Worm (Caenorhabditis elegans): ENCODE measurements around the gene djr-1.2.
A peak's percentile ranks its signal among the peaks of the same experiment; 100 is the strongest.

The djr-1.2 gene

DNA sequence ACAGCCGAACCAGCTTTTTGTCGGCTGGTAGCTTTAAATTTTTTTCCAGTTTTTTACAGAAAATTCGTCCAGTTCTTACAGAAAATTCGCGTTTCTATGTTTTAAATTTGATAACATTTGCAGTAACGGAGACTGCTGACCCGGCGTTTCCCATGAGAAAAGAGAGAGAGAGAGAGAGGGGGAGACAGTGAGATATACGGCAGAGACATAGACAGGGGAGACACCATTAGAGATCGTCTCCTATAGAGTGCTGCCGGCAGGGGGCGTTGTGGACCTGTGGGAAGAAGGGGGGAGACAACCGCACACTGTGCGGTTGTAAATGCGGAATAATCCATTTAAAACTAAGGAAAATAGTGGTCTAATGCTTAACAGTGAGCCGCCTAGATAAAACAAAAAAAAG lies 25.3 kb downstream of the djr-1.2 start:
- TF ChIP-seq elt-2 (tag; optimal IDR thresholded peaks at IDR 0.05) = peak; percentile 12
- peak; percentile 27 for TF ChIP-seq rnt-1 (tag; optimal IDR thresholded peaks at IDR 0.05)
- TF ChIP-seq snpc-4 (tag; optimal IDR thresholded peaks at IDR 0.05) = no peak
- peak; percentile 19 to 26 for TF ChIP-seq efl-1 (optimal IDR thresholded peaks at IDR 0.05)
- peak in 1 of 2 experiments; percentile 93 for TF ChIP-seq efl-1 (GFP tag; optimal IDR thresholded peaks at IDR 0.05 in 1 of 2)
- peak; percentile 12 for TF ChIP-seq nhr-20 (tag; optimal IDR thresholded peaks at IDR 0.05)
- TF ChIP-seq swsn-7 (tag; optimal IDR thresholded peaks at IDR 0.05) = no peak
- no peak for TF ChIP-seq jun-1 (tag; optimal IDR thresholded peaks at IDR 0.05)
- peak in 1 of 2 experiments; percentile 11 for TF ChIP-seq lin-35 (GFP tag; optimal IDR thresholded peaks at IDR 0.05)

DNA sequence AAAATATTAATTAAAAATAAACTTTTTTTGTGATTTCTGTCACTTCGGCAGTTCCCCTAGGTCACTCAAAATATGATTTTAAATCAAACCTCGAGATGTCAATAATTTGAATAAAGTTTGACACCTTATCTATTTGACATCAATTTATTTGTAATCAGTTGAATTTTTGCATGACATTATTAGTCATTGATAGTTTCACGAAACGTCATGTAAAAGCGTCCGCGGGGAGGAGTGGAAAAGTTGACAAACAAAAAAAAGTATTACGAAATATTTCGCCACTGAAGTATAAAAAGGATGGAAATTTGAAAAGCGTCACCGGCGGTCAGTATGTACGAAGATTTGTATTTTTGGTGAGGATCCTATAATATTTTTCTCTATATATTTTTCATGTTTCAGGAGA lies 30.1 kb downstream of the djr-1.2 start, which contains the start of gene K09D9.1:
Gene K09D9.1 (plus strand): TSS at position 271 of the 400 bp plus-strand sequence.
- no peak for TF ChIP-seq alr-1 (tag; optimal IDR thresholded peaks at IDR 0.05; ENCODE audit: borderline replicate concordance)
- TF ChIP-seq skn-1 (tag; optimal IDR thresholded peaks at IDR 0.05) = peak; percentile 53
- TF ChIP-seq mef-2 (tag; optimal IDR thresholded peaks at IDR 0.05) = no peak
- no peak for TF ChIP-seq nhr-47 (tag; optimal IDR thresholded peaks at IDR 0.05)
- TF ChIP-seq zip-4 (GFP tag; optimal IDR thresholded peaks at IDR 0.05) = peak; percentile 73
- TF ChIP-seq xbp-1 (tag; optimal IDR thresholded peaks at IDR 0.05) = no peak
- no peak for TF ChIP-seq aly-2 (tag; optimal IDR thresholded peaks at IDR 0.05)
- no peak for TF ChIP-seq pqm-1 (tag; optimal IDR thresholded peaks at IDR 0.05)
- TF ChIP-seq mab-9 (GFP tag; IDR thresholded peaks at IDR 0.05) = no peak
- peak; percentile 74 for TF ChIP-seq elt-2 (tag; optimal IDR thresholded peaks at IDR 0.05)

DNA sequence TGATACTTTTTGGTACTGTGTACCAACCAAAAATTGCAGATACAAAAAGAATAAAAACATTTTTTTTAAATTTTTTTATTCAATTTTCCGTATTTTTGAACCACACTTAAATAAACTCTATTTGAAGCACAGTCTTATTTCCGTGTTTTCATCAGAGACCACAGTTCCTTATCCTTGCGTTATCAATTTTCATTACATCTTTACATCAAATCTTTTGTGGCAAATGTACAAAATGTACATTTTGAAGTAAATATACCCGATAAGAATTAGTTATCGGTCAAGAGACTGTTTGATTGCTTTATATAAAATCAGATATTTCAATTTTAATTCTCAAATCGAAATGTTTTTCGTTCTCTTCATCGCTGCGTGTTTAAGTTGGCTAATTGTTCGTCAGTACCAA lies 32.6 kb downstream of the djr-1.2 start, which contains the start of gene cyp-35A3:
Gene cyp-35A3 (plus strand): TSS at position 301 of the 400 bp plus-strand sequence.
- TF ChIP-seq nhr-77 (tag; optimal IDR thresholded peaks at IDR 0.05) = no peak
- TF ChIP-seq nhr-11 (tag; optimal IDR thresholded peaks at IDR 0.05) = no peak
- no peak for TF ChIP-seq sox-4 (tag; optimal IDR thresholded peaks at IDR 0.05)
- TF ChIP-seq egl-27 (tag; optimal IDR thresholded peaks at IDR 0.05) = no peak
- TF ChIP-seq elt-2 (tag; optimal IDR thresholded peaks at IDR 0.05) = no peak
- TF ChIP-seq irx-1 (tag; optimal IDR thresholded peaks at IDR 0.05) = no peak
- no peak for TF ChIP-seq ceh-63 (GFP tag; optimal IDR thresholded peaks at IDR 0.05)
- no peak for TF ChIP-seq ztf-11 (tag; optimal IDR thresholded peaks at IDR 0.05)
- TF ChIP-seq sup-37 (GFP tag; optimal IDR thresholded peaks at IDR 0.05) = no peak
- TF ChIP-seq nhr-237 (tag; optimal IDR thresholded peaks at IDR 0.05) = no peak
- TF ChIP-seq pax-3 (tag; optimal IDR thresholded peaks at IDR 0.05) = no peak
- no peak for TF ChIP-seq mab-9 (GFP tag; IDR thresholded peaks at IDR 0.05)
- TF ChIP-seq elt-3 (tag; optimal IDR thresholded peaks at IDR 0.05) = no peak
- no peak for TF ChIP-seq C04F5.9 (tag; optimal IDR thresholded peaks at IDR 0.05)
- no peak for TF ChIP-seq nhr-28 (tag; optimal IDR thresholded peaks at IDR 0.05)

DNA sequence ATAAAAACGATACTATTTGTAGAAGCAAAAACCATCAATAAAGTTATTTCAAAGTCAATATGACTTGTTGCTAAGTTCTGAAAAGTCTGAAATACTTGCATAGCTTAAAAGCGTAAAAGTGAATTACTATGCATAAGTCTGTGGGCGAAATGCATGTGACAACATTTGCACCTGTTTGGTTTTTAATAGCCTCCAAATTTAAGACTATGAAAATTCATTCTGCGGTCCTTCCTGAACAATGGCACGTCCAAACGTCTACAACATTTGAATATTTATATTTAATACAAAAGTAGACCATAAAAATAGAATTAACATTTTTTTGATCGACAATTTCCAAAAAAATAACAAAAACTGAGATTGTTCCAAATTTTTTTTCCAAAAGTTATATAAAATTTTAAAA lies 33.1 kb downstream of the djr-1.2 start, which contains the start of gene K09D9.14:
Gene K09D9.14 (minus strand): TSS at position 101 of the 400 bp plus-strand sequence.
- no peak for TF ChIP-seq irx-1 (tag; optimal IDR thresholded peaks at IDR 0.05)
- TF ChIP-seq sox-4 (tag; optimal IDR thresholded peaks at IDR 0.05) = no peak
- no peak for TF ChIP-seq nhr-90 (tag; optimal IDR thresholded peaks at IDR 0.05; ENCODE audit: poor library complexity)
- no peak for TF ChIP-seq pax-3 (tag; optimal IDR thresholded peaks at IDR 0.05)
- TF ChIP-seq C34B4.2 (tag; optimal IDR thresholded peaks at IDR 0.05) = no peak
- TF ChIP-seq fos-1 (tag; optimal IDR thresholded peaks at IDR 0.05) = no peak
- no peak for TF ChIP-seq tbx-2 (tag; optimal IDR thresholded peaks at IDR 0.05)
- TF ChIP-seq ceh-82 (tag; optimal IDR thresholded peaks at IDR 0.05) = no peak
- no peak for TF ChIP-seq lin-35 (GFP tag; optimal IDR thresholded peaks at IDR 0.05)
- no peak for TF ChIP-seq nhr-85 (tag)
- no peak for TF ChIP-seq pag-3 (tag; optimal IDR thresholded peaks at IDR 0.05; ENCODE audit: borderline replicate concordance, insufficient read depth)
